Worm (Caenorhabditis elegans) whole organism, L4 larva: ENCODE measurements around the gene W03B1.9.

ENCODE experiments used
- aha-1 ChIP-seq: fragments of 150-350 bp; peaks from one replicate; lab custom pipeline; 2014; ENCODE audit warnings: missing biosample characterization, missing genetic modification characterization
- ceh-82 ChIP-seq: sonication (generic microtip); optimal IDR thresholded peaks from 2 replicates; lab custom pipeline; 2017; ENCODE audit warnings: missing biosample characterization, missing genetic modification characterization
- egl-43 ChIP-seq: fragments of 200-800 bp; sonication (Bioruptor generic); IDR thresholded peaks from 2 replicates; pipeline ENCODE4 v1.3.6; 2022; ENCODE audit warnings: missing genetic modification reagents, missing genetic modification characterization, missing compliant biosample characterization
- lin-13 ChIP-seq: fragments of 150-350 bp; optimal IDR thresholded peaks from 2 replicates; lab custom pipeline; 2014; ENCODE audit warnings: missing biosample characterization, missing genetic modification reagents, missing genetic modification characterization
- nhr-11 ChIP-seq: fragments of 150-350 bp; optimal IDR thresholded peaks from 2 replicates; lab custom pipeline; 2014; ENCODE audit warnings: missing biosample characterization, missing genetic modification characterization
- nhr-111 ChIP-seq: fragments of 200-800 bp; sonication (Bioruptor generic); optimal IDR thresholded peaks from 2 replicates; lab custom pipeline; 2018; ENCODE audit warnings: mild to moderate bottlenecking, missing genetic modification characterization, missing compliant biosample characterization
- nhr-237 ChIP-seq: sonication (generic microtip); optimal IDR thresholded peaks from 2 replicates; lab custom pipeline; 2017; ENCODE audit warnings: missing biosample characterization, missing genetic modification characterization
- nhr-28 ChIP-seq: fragments of 150-350 bp; optimal IDR thresholded peaks from 2 replicates; lab custom pipeline; 2014; ENCODE audit warnings: missing biosample characterization, missing genetic modification characterization
- nhr-6 ChIP-seq: fragments of 150-350 bp; optimal IDR thresholded peaks from 2 replicates; lab custom pipeline; 2014; ENCODE audit warnings: missing biosample characterization, missing genetic modification characterization
- nhr-76 ChIP-seq: fragments of 150-350 bp; optimal IDR thresholded peaks from 2 replicates; lab custom pipeline; 2014; ENCODE audit warnings: missing biosample characterization, missing genetic modification characterization
- nhr-77 ChIP-seq: fragments of 150-350 bp; optimal IDR thresholded peaks from 2 replicates; lab custom pipeline; 2014; ENCODE audit warnings: missing biosample characterization, missing genetic modification characterization
- pha-4 ChIP-seq, 2 experiments: fragments of 150-350 bp in 1 of 2; fragments of 200-800 bp in 1 of 2; sonication (Bioruptor generic) in 1 of 2; IDR thresholded peaks in 1 of 2; optimal IDR thresholded peaks in 1 of 2; 2 replicates each; pipeline versions ENCODE4 v1.3.6 to Lab custom; 2014 to 2022; ENCODE audit warnings: missing genetic modification characterization in 2 of 2, missing genetic modification reagents in 2 of 2, missing biosample characterization in 1 of 2, missing compliant biosample characterization in 1 of 2
- pqm-1 ChIP-seq: sonication (generic microtip); optimal IDR thresholded peaks from 2 replicates; lab custom pipeline; 2017; ENCODE audit warnings: missing biosample characterization, missing genetic modification characterization
- ztf-11 ChIP-seq: fragments of 150-350 bp; optimal IDR thresholded peaks from 2 replicates; lab custom pipeline; 2014; ENCODE audit warnings: missing biosample characterization, missing genetic modification characterization

DNA sequence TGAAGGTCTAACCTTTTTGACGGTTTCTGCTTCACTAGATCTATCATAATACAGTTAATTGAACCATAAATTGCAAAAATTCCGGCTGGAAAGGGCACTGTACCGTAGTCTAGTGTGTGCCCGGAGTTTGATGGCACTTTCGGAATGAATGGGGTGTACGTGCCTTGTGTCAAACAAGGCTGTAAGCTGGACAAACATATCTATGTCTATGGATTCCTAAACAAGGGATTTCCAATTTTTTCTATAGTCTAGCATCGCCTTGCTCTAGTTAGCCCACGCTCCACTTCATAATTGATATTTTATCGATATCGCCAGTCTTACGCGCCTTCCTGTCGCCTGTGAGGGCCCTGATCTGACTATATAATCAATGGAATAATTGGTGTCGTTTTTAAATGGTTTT, 10.3 kb downstream of the W03B1.9 start, which contains the start of gene oac-52:
- TF ChIP-seq egl-43 (GFP tag; lab: Robert Waterston, UW) (no peak), lin-13 (GFP tag; lab: Kevin White, UChicago) (no peak), nhr-237 (no peak), pqm-1 (tag; lab: Kevin White, UChicago) (no peak), nhr-11 (no peak), nhr-76 (tag; lab: Kevin White, UChicago) (no peak), nhr-6 (tag; lab: Kevin White, UChicago) (no peak), nhr-111 (no peak), ztf-11 (no peak), aha-1 (tag; lab: Kevin White, UChicago) (no peak), ceh-82 (tag; lab: Kevin White, UChicago) (no peak), pha-4 (GFP tag; IDR thresholded peaks at IDR 0.05; lab: Robert Waterston, UW) (no peak), pha-4 (tag; optimal IDR thresholded peaks at IDR 0.05; lab: Kevin White, UChicago) (no peak), nhr-28 (no peak), nhr-77 (tag; lab: Kevin White, UChicago) (no peak)
